Worm (Caenorhabditis elegans) whole organism, L3 larva: Measurements from ENCODE around the gene aqp-5.
A peak's percentile ranks its signal among the peaks of the same experiment; 100 is the strongest.

Experiments used
- ZK546.5 ChIP-seq: sonication (generic microtip); optimal IDR thresholded peaks from 2 replicates; lab custom pipeline; 2017; ENCODE audit warnings: missing biosample characterization, missing genetic modification characterization
- aly-2 ChIP-seq: fragments of 150-350 bp; optimal IDR thresholded peaks from 2 replicates; lab custom pipeline; 2014; ENCODE audit warnings: missing biosample characterization, missing genetic modification characterization
- ama-1 ChIP-seq: fragments of 150-350 bp; optimal IDR thresholded peaks from 2 replicates; lab custom pipeline; 2018
- ceh-16 ChIP-seq: sonication (generic microtip); optimal IDR thresholded peaks from 2 replicates; lab custom pipeline; 2017; ENCODE audit warnings: missing biosample characterization, missing genetic modification characterization
- ceh-28 ChIP-seq: fragments of 150-350 bp; optimal IDR thresholded peaks from 2 replicates; lab custom pipeline; 2014; ENCODE audit warnings: missing biosample characterization, missing genetic modification reagents, missing genetic modification characterization
- ceh-82 ChIP-seq: fragments of 150-350 bp; optimal IDR thresholded peaks from 2 replicates; lab custom pipeline; 2014; ENCODE audit warnings: missing biosample characterization, missing genetic modification characterization
- ceh-9 ChIP-seq: sonication (generic microtip); optimal IDR thresholded peaks from 2 replicates; lab custom pipeline; 2018; ENCODE audit warnings: missing biosample characterization, missing genetic modification characterization
- daf-12 ChIP-seq: fragments of 150-350 bp; optimal IDR thresholded peaks from 2 replicates; lab custom pipeline; 2014; ENCODE audit warnings: missing biosample characterization, missing genetic modification reagents, missing genetic modification characterization
- elt-2 ChIP-seq: sonication (generic microtip); optimal IDR thresholded peaks from 2 replicates; lab custom pipeline; 2016; ENCODE audit warnings: missing genetic modification reagents, mild to moderate bottlenecking, missing genetic modification characterization, missing compliant biosample characterization
- elt-3 ChIP-seq, 3 experiments: fragments of 150-350 bp in 1 of 3; sonication (generic microtip) in 2 of 3; optimal IDR thresholded peaks; 2 replicates in 2 of 3; 4 replicates in 1 of 3; lab custom pipeline; 2014 to 2017; ENCODE audit warnings: missing biosample characterization in 3 of 3, missing genetic modification characterization in 3 of 3
- eor-1 ChIP-seq, 2 experiments: fragments of 150-350 bp; optimal IDR thresholded peaks; 2 replicates each; lab custom pipeline; 2014 to 2018; ENCODE audit warnings: missing biosample characterization in 2 of 2, missing genetic modification characterization in 2 of 2
- fkh-10 ChIP-seq: sonication (generic microtip); optimal IDR thresholded peaks from 2 replicates; lab custom pipeline; 2017; ENCODE audit warnings: missing biosample characterization, missing genetic modification reagents, missing genetic modification characterization
- fkh-2 ChIP-seq: fragments of 150-350 bp; optimal IDR thresholded peaks from 2 replicates; lab custom pipeline; 2014; ENCODE audit warnings: missing biosample characterization, missing genetic modification reagents, missing genetic modification characterization
- fos-1 ChIP-seq: fragments of 150-350 bp; optimal IDR thresholded peaks from 2 replicates; lab custom pipeline; 2014; ENCODE audit warnings: missing biosample characterization, missing genetic modification characterization
- jun-1 ChIP-seq: fragments of 150-350 bp; optimal IDR thresholded peaks from 2 replicates; lab custom pipeline; 2014; ENCODE audit warnings: missing biosample characterization, missing genetic modification reagents, missing genetic modification characterization
- lin-15B ChIP-seq: fragments of 150-350 bp; optimal IDR thresholded peaks from 2 replicates; lab custom pipeline; 2014; ENCODE audit warnings: missing biosample characterization, missing genetic modification characterization
- lin-39 ChIP-seq: fragments of 150-350 bp; optimal IDR thresholded peaks from 2 replicates; lab custom pipeline; 2018; ENCODE audit warnings: missing biosample characterization, missing genetic modification reagents, missing genetic modification characterization
- lsy-12 ChIP-seq: sonication (generic microtip); optimal IDR thresholded peaks from 2 replicates; lab custom pipeline; 2016; ENCODE audit warnings: mild to moderate bottlenecking, missing genetic modification characterization, missing compliant biosample characterization
- mdl-1 ChIP-seq: fragments of 150-350 bp; optimal IDR thresholded peaks from 2 replicates; lab custom pipeline; 2014; ENCODE audit warnings: missing biosample characterization, missing genetic modification characterization
- nfya-1 ChIP-seq: sonication (generic microtip); optimal IDR thresholded peaks from 2 replicates; lab custom pipeline; 2017; ENCODE audit warnings: missing genetic modification characterization, mild to moderate bottlenecking, missing compliant biosample characterization, antibody characterized with exemption, moderate library complexity; ENCODE audit not compliant: insufficient read depth
- nhr-12 ChIP-seq: fragments of 150-350 bp; optimal IDR thresholded peaks from 2 replicates; lab custom pipeline; 2014; ENCODE audit warnings: missing biosample characterization, missing genetic modification characterization
- nhr-23 ChIP-seq: fragments of 150-350 bp; optimal IDR thresholded peaks from 2 replicates; lab custom pipeline; 2014; ENCODE audit warnings: missing biosample characterization, missing genetic modification reagents, missing genetic modification characterization
- nhr-237 ChIP-seq: fragments of 150-350 bp; optimal IDR thresholded peaks from 2 replicates; lab custom pipeline; 2014; ENCODE audit warnings: missing biosample characterization, missing genetic modification characterization
- nhr-28 ChIP-seq: fragments of 150-350 bp; optimal IDR thresholded peaks from 2 replicates; lab custom pipeline; 2014; ENCODE audit warnings: missing biosample characterization, missing genetic modification characterization
- nhr-43 ChIP-seq: sonication (generic microtip); optimal IDR thresholded peaks from 2 replicates; lab custom pipeline; 2016; ENCODE audit warnings: mild to moderate bottlenecking, missing genetic modification characterization, missing compliant biosample characterization; ENCODE audit not compliant: poor library complexity, severe bottlenecking
- nhr-67 ChIP-seq: fragments of 150-350 bp; optimal IDR thresholded peaks from 2 replicates; lab custom pipeline; 2014; ENCODE audit warnings: missing biosample characterization, missing genetic modification characterization
- nhr-76 ChIP-seq: fragments of 150-350 bp; sonication (generic microtip); optimal IDR thresholded peaks from 5 replicates; lab custom pipeline; 2014; ENCODE audit warnings: missing biosample characterization, missing genetic modification characterization
- nhr-77 ChIP-seq: fragments of 150-350 bp; optimal IDR thresholded peaks from 2 replicates; lab custom pipeline; 2014; ENCODE audit warnings: missing biosample characterization, missing genetic modification characterization
- pqm-1 ChIP-seq: fragments of 150-350 bp; optimal IDR thresholded peaks from 2 replicates; lab custom pipeline; 2017; ENCODE audit warnings: missing biosample characterization, missing genetic modification characterization, inconsistent platforms
- sea-2 ChIP-seq: fragments of 150-350 bp; sonication (generic microtip); optimal IDR thresholded peaks from 4 replicates; lab custom pipeline; 2014; ENCODE audit warnings: missing biosample characterization, missing genetic modification reagents, missing genetic modification characterization
- skn-1 ChIP-seq: fragments of 150-350 bp; optimal IDR thresholded peaks from 2 replicates; lab custom pipeline; 2014; ENCODE audit warnings: missing biosample characterization, missing genetic modification characterization
- snpc-4 ChIP-seq: fragments of 150-350 bp; optimal IDR thresholded peaks from 2 replicates; lab custom pipeline; 2014; ENCODE audit warnings: missing biosample characterization, missing genetic modification characterization
- tbx-2 ChIP-seq: sonication (generic microtip); optimal IDR thresholded peaks from 2 replicates; lab custom pipeline; 2016; ENCODE audit warnings: mild to moderate bottlenecking, missing genetic modification characterization, missing compliant biosample characterization
- unc-39 ChIP-seq: sonication (generic microtip); optimal IDR thresholded peaks from 4 replicates; lab custom pipeline; 2017; ENCODE audit warnings: missing biosample characterization, missing genetic modification characterization
- unc-62 ChIP-seq: fragments of 150-350 bp; sonication (generic microtip); optimal IDR thresholded peaks from 4 replicates; lab custom pipeline; 2014; ENCODE audit warnings: missing biosample characterization, missing genetic modification reagents, missing genetic modification characterization
- zag-1 ChIP-seq: fragments of 150-350 bp; optimal IDR thresholded peaks from 2 replicates; lab custom pipeline; 2014; ENCODE audit warnings: missing biosample characterization, missing genetic modification characterization
- ztf-11 ChIP-seq: fragments of 150-350 bp; optimal IDR thresholded peaks from 2 replicates; lab custom pipeline; 2014; ENCODE audit warnings: missing biosample characterization, missing genetic modification characterization
- ztf-4 ChIP-seq: fragments of 150-350 bp; optimal IDR thresholded peaks from 2 replicates; lab custom pipeline; 2014; ENCODE audit warnings: missing biosample characterization, missing genetic modification characterization

The aqp-5 gene

ce11 chrV:10484640-10485039 is 6.9 kb upstream of the aqp-5 start, which contains the start of gene Y32F6B.1:
Gene Y32F6B.1, minus strand, starts transcription at chrV:10484740.
- TF ChIP-seq ama-1 (lab: Kevin White, UChicago) (no peak), lsy-12 (no peak), ZK546.5 (tag; lab: Kevin White, UChicago) (no peak), snpc-4 (tag; lab: Kevin White, UChicago) (no peak), ceh-82 (tag; lab: Kevin White, UChicago) (no peak), elt-3 (tag; optimal IDR thresholded peaks at IDR 0.05; lab: Kevin White, UChicago) (no peak), unc-39 (tag; lab: Kevin White, UChicago) (no peak), ceh-16 (no peak), skn-1 (tag; lab: Kevin White, UChicago) (no peak), nhr-28 (tag; lab: Kevin White, UChicago) (no peak), jun-1 (no peak), ztf-4 (tag; lab: Kevin White, UChicago) (no peak), eor-1 (tag; optimal IDR thresholded peaks at IDR 0.05; lab: Kevin White, UChicago) (no peak), nhr-43 (no peak), lin-15B (no peak)

ce11 chrV:10485389-10485788 is 6.2 kb upstream of the aqp-5 start:
- TF ChIP-seq sea-2 (GFP tag; lab: Kevin White, UChicago) (no peak), elt-2 (tag; lab: Kevin White, UChicago) (peak; percentile 73), fkh-10 (no peak), nhr-67 (tag; lab: Kevin White, UChicago) (no peak), ceh-82 (tag; lab: Kevin White, UChicago) (no peak), pqm-1 (peak; percentile 59), nhr-76 (tag; lab: Kevin White, UChicago) (no peak), nfya-1 (tag; lab: Kevin White, UChicago) (no peak), fos-1 (tag; lab: Kevin White, UChicago) (no peak), nhr-77 (tag; lab: Kevin White, UChicago) (no peak)
- TF ChIP-seq, all 47 proteins: peak for 2

- TF ChIP-seq sea-2 (GFP tag; lab: Kevin White, UChicago) (no peak), fkh-10 (no peak), ceh-9 (tag; lab: Kevin White, UChicago) (no peak)
Observed at ce11 chrV:10489998-10490397, 1.5 kb upstream of the aqp-5 start, which contains the start of gene ncx-5. Gene ncx-5, minus strand, starts transcription at chrV:10490098.

DNA sequence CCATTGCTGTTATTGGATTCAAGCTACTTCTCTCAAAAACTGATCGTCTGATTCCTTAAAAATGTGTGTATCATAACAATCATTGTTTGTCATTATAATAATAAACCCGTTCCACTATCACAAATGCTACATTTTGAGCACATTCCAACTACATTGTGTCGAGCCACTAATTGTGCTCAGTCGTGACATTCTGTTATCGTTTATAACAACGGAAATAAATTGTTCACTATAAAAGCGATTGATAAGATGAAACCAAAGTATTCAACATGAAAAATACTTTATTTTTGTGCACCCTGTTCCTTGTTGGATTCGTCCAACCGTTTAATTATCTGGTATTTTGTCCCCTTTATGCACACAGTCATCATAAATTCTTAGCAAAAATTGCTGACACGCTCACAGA is 1.6 kb downstream of the aqp-5 start, which contains the start of gene ugt-33:
TSS of gene ugt-33 (plus strand) at position 260 of the 400 bp plus-strand sequence.
- TF ChIP-seq fos-1 (tag; lab: Kevin White, UChicago) (no peak), ceh-28 (tag; lab: Kevin White, UChicago) (no peak), nhr-77 (tag; lab: Kevin White, UChicago) (no peak), pqm-1 (peak; percentile 83), elt-2 (tag; lab: Kevin White, UChicago) (peak; percentile 76)

ce11 chrV:10496733-10497132 is 5.2 kb downstream of the aqp-5 start, which contains the start of gene C35A5.4:
Gene C35A5.4, plus strand, starts transcription at chrV:10497033.
- no peak for TF ChIP-seq tbx-2
- TF ChIP-seq eor-1 (tag; optimal IDR thresholded peaks at IDR 0.05; lab: Kevin White, UChicago) = no peak
- no peak for TF ChIP-seq daf-12 (tag; lab: Kevin White, UChicago)
- TF ChIP-seq ztf-4 (tag; lab: Kevin White, UChicago) = no peak
- no peak for TF ChIP-seq unc-62
- TF ChIP-seq lin-39 (tag; lab: Kevin White, UChicago) = no peak
- TF ChIP-seq ceh-16 = no peak
- no peak for TF ChIP-seq nfya-1 (tag; lab: Kevin White, UChicago)
- TF ChIP-seq snpc-4 (tag; lab: Kevin White, UChicago) = no peak
- no peak for TF ChIP-seq nhr-23 (tag; lab: Kevin White, UChicago)
- TF ChIP-seq, all 47 proteins: peak for 0

ce11 chrV:10501295-10501694 is 9.8 kb downstream of the aqp-5 start, which contains the start of gene C35A5.3:
Gene C35A5.3, minus strand, starts transcription at chrV:10501395.
- TF ChIP-seq aly-2 (tag; lab: Kevin White, UChicago) = no peak
- no peak for TF ChIP-seq elt-2 (tag; lab: Kevin White, UChicago)
- TF ChIP-seq nhr-76 (tag; lab: Kevin White, UChicago) = no peak
- TF ChIP-seq ama-1 (lab: Kevin White, UChicago) = no peak
- no peak for TF ChIP-seq mdl-1
- no peak for TF ChIP-seq zag-1 (tag; lab: Kevin White, UChicago)
- no peak for TF ChIP-seq jun-1
- no peak for TF ChIP-seq lin-15B
- no peak for TF ChIP-seq ceh-28 (tag; lab: Kevin White, UChicago)
- no peak for TF ChIP-seq unc-62
- TF ChIP-seq nhr-77 (tag; lab: Kevin White, UChicago) = no peak
- no peak for TF ChIP-seq ztf-11
- no peak for TF ChIP-seq nhr-12 (tag; lab: Kevin White, UChicago)
- no peak for TF ChIP-seq ztf-4 (tag; lab: Kevin White, UChicago)
- no peak for TF ChIP-seq nhr-28 (tag; lab: Kevin White, UChicago)
- no peak for TF ChIP-seq ZK546.5 (tag; lab: Kevin White, UChicago)
- no peak for TF ChIP-seq fkh-2 (tag; lab: Kevin White, UChicago)
- no peak for TF ChIP-seq nhr-237 (tag; lab: Kevin White, UChicago)
- TF ChIP-seq sea-2 (GFP tag; lab: Kevin White, UChicago) = no peak
